Fruit fly (Drosophila melanogaster) whole organism, prepupa: ENCODE measurements around the gene dgt2.

Experiments
- Blimp-1 ChIP-seq: fragments of 200-800 bp; sonication (Bioruptor generic); optimal IDR thresholded peaks from 3 replicates; lab custom pipeline; 2017; ENCODE audit warnings: missing biosample characterization, missing genetic modification characterization, mild to moderate bottlenecking, moderate library complexity, missing genetic modification reagents
- CG10631 ChIP-seq: fragments of 200-800 bp; sonication (Bioruptor generic); optimal IDR thresholded peaks from 2 replicates; lab custom pipeline; 2016; ENCODE audit warnings: missing biosample characterization, missing genetic modification characterization
- CG11294 ChIP-seq: fragments of 200-800 bp; sonication (Bioruptor generic); IDR thresholded peaks from 2 replicates; pipeline ENCODE4 v1.3.6; 2022; ENCODE audit warnings: missing biosample characterization, missing genetic modification characterization
- CG11902 ChIP-seq: fragments of 200-800 bp; sonication (Bioruptor generic); optimal IDR thresholded peaks from 3 replicates; lab custom pipeline; 2016; ENCODE audit warnings: missing biosample characterization, missing genetic modification characterization
- CG1621 ChIP-seq: fragments of 200-800 bp; sonication (Bioruptor generic); optimal IDR thresholded peaks from 3 replicates; lab custom pipeline; 2018; ENCODE audit warnings: missing biosample characterization, mild to moderate bottlenecking, missing genetic modification characterization
- CG16779 ChIP-seq: fragments of 200-800 bp; sonication (Bioruptor generic); optimal IDR thresholded peaks from 3 replicates; lab custom pipeline; 2017; ENCODE audit warnings: missing biosample characterization, mild to moderate bottlenecking, missing genetic modification characterization
- CG3032 ChIP-seq: fragments of 200-800 bp; optimal IDR thresholded peaks from 2 replicates; lab custom pipeline; 2019; ENCODE audit warnings: missing biosample characterization, mild to moderate bottlenecking, missing genetic modification characterization, moderate library complexity
- CG31627 ChIP-seq: fragments of 200-800 bp; sonication (Bioruptor generic); optimal IDR thresholded peaks from 3 replicates; lab custom pipeline; 2016; ENCODE audit warnings: missing biosample characterization, missing genetic modification characterization
- CG34406 ChIP-seq: fragments of 200-800 bp; sonication (Bioruptor generic); optimal IDR thresholded peaks from 3 replicates; lab custom pipeline; 2016; ENCODE audit warnings: missing biosample characterization, missing genetic modification characterization
- CG3919 ChIP-seq: fragments of 200-800 bp; sonication (Bioruptor generic); optimal IDR thresholded peaks from 3 replicates; lab custom pipeline; 2016; ENCODE audit warnings: missing biosample characterization, missing genetic modification characterization
- CG4318 ChIP-seq: fragments of 200-800 bp; sonication (Bioruptor generic); optimal IDR thresholded peaks from 3 replicates; lab custom pipeline; 2017; ENCODE audit warnings: missing biosample characterization, mild to moderate bottlenecking, missing genetic modification characterization
- CG6163 ChIP-seq: fragments of 200-800 bp; sonication (Bioruptor generic); IDR thresholded peaks from 3 replicates; pipeline ENCODE4 v1.3.6; 2022; ENCODE audit warnings: missing biosample characterization, missing genetic modification characterization
- CG6276 ChIP-seq: fragments of 200-800 bp; sonication (Bioruptor generic); optimal IDR thresholded peaks from 2 replicates; lab custom pipeline; 2017; ENCODE audit warnings: missing biosample characterization, mild to moderate bottlenecking, missing genetic modification characterization
- CG6792 ChIP-seq: fragments of 200-800 bp; sonication (Bioruptor generic); optimal IDR thresholded peaks from 3 replicates; lab custom pipeline; 2016; ENCODE audit warnings: missing biosample characterization, missing genetic modification characterization
- CG6808 ChIP-seq: fragments of 200-800 bp; sonication (Bioruptor generic); optimal IDR thresholded peaks from 3 replicates; lab custom pipeline; 2017; ENCODE audit warnings: missing biosample characterization, missing genetic modification characterization, mild to moderate bottlenecking, moderate library complexity, missing genetic modification reagents
- CG6854 ChIP-seq: fragments of 200-800 bp; sonication (Bioruptor generic); optimal IDR thresholded peaks from 2 replicates; lab custom pipeline; 2017; ENCODE audit warnings: missing biosample characterization, mild to moderate bottlenecking, missing genetic modification characterization
- CG7368 ChIP-seq: fragments of 200-800 bp; sonication (Bioruptor generic); optimal IDR thresholded peaks from 3 replicates; lab custom pipeline; 2016; ENCODE audit warnings: missing biosample characterization, missing genetic modification characterization
- CG8119 ChIP-seq: fragments of 200-800 bp; sonication (Bioruptor generic); IDR thresholded peaks from 3 replicates; pipeline ENCODE4 v1.3.6; 2022; ENCODE audit warnings: missing biosample characterization, missing genetic modification characterization
- CG8632 ChIP-seq: fragments of 200-800 bp; sonication (Bioruptor generic); optimal IDR thresholded peaks from 3 replicates; lab custom pipeline; 2016; ENCODE audit warnings: missing biosample characterization, missing genetic modification characterization
- CG9139 ChIP-seq: fragments of 200-800 bp; sonication (Bioruptor generic); optimal IDR thresholded peaks from 3 replicates; lab custom pipeline; 2017; ENCODE audit warnings: missing biosample characterization, mild to moderate bottlenecking, missing genetic modification characterization
- Eip75B ChIP-seq: fragments of 200-800 bp; sonication (Bioruptor generic); optimal IDR thresholded peaks from 3 replicates; lab custom pipeline; 2016; ENCODE audit warnings: missing biosample characterization, missing genetic modification characterization
- Eip78C ChIP-seq: fragments of 200-800 bp; sonication (Bioruptor generic); peaks from one replicate; lab custom pipeline; 2016; ENCODE audit warnings: missing biosample characterization, missing genetic modification characterization
- Eip93F ChIP-seq: fragments of 200-800 bp; sonication (Bioruptor generic); optimal IDR thresholded peaks from 2 replicates; lab custom pipeline; 2016; ENCODE audit warnings: missing biosample characterization, mild to moderate bottlenecking, missing genetic modification characterization
- Ets96B ChIP-seq: fragments of 200-800 bp; optimal IDR thresholded peaks from 2 replicates; lab custom pipeline; 2019; ENCODE audit warnings: missing biosample characterization, mild to moderate bottlenecking, missing genetic modification characterization, moderate library complexity
- Gug ChIP-seq: fragments of 200-800 bp; sonication (Bioruptor generic); IDR thresholded peaks from 2 replicates; pipeline ENCODE4 v1.3.6; 2022; ENCODE audit warnings: missing biosample characterization, missing genetic modification characterization
- Hr38 ChIP-seq: sonication (Bioruptor generic); optimal IDR thresholded peaks from 2 replicates; lab custom pipeline; 2016; ENCODE audit warnings: missing biosample characterization, missing genetic modification characterization
- Hr39 ChIP-seq: fragments of 200-800 bp; sonication (Bioruptor generic); optimal IDR thresholded peaks from 2 replicates; lab custom pipeline; 2016; ENCODE audit warnings: missing biosample characterization, missing genetic modification characterization
- Met ChIP-seq: fragments of 200-800 bp; sonication (Bioruptor generic); optimal IDR thresholded peaks from 3 replicates; lab custom pipeline; 2016; ENCODE audit warnings: missing biosample characterization, missing genetic modification characterization
- OdsH ChIP-seq: fragments of 200-800 bp; sonication (Bioruptor generic); optimal IDR thresholded peaks from 3 replicates; lab custom pipeline; 2016; ENCODE audit warnings: missing biosample characterization, missing genetic modification characterization
- Smox ChIP-seq: fragments of 200-800 bp; sonication (Bioruptor generic); optimal IDR thresholded peaks from 3 replicates; lab custom pipeline; 2016; ENCODE audit warnings: missing biosample characterization, missing genetic modification characterization
- Sox14 ChIP-seq: fragments of 200-800 bp; sonication (Bioruptor generic); optimal IDR thresholded peaks from 3 replicates; lab custom pipeline; 2016; ENCODE audit warnings: missing biosample characterization, missing genetic modification characterization
- Sox15 ChIP-seq: fragments of 200-800 bp; sonication (Bioruptor generic); optimal IDR thresholded peaks from 3 replicates; lab custom pipeline; 2016; ENCODE audit warnings: missing biosample characterization, missing genetic modification characterization
- cyc ChIP-seq: fragments of 200-800 bp; sonication (Bioruptor generic); optimal IDR thresholded peaks from 3 replicates; lab custom pipeline; 2016; ENCODE audit warnings: missing biosample characterization, missing genetic modification characterization
- dac ChIP-seq: fragments of 200-800 bp; sonication (Bioruptor generic); optimal IDR thresholded peaks from 2 replicates; lab custom pipeline; 2017; ENCODE audit warnings: missing biosample characterization, mild to moderate bottlenecking, missing genetic modification characterization
- eg ChIP-seq: fragments of 200-800 bp; sonication (Bioruptor generic); IDR thresholded peaks from 3 replicates; pipeline ENCODE4 v1.3.6; 2022; ENCODE audit warnings: missing biosample characterization, missing genetic modification characterization
- esn ChIP-seq: fragments of 200-800 bp; sonication (Bioruptor generic); optimal IDR thresholded peaks from 2 replicates; lab custom pipeline; 2016; ENCODE audit warnings: missing biosample characterization, mild to moderate bottlenecking, missing genetic modification characterization, moderate library complexity
- fd85E ChIP-seq: fragments of 200-800 bp; sonication (Bioruptor generic); optimal IDR thresholded peaks from 3 replicates; lab custom pipeline; 2016; ENCODE audit warnings: missing biosample characterization, missing genetic modification characterization
- fkh ChIP-seq: fragments of 200-800 bp; sonication (Bioruptor generic); optimal IDR thresholded peaks from 3 replicates; lab custom pipeline; 2017; ENCODE audit warnings: missing biosample characterization, mild to moderate bottlenecking, missing genetic modification characterization, moderate library complexity
- lz ChIP-seq: fragments of 200-800 bp; sonication (Bioruptor generic); optimal IDR thresholded peaks from 3 replicates; lab custom pipeline; 2016; ENCODE audit warnings: missing biosample characterization, missing genetic modification characterization
- net ChIP-seq: fragments of 200-800 bp; sonication (Bioruptor generic); optimal IDR thresholded peaks from 3 replicates; lab custom pipeline; 2016; ENCODE audit warnings: missing biosample characterization, missing genetic modification characterization
- salr ChIP-seq, 2 experiments: fragments of 200-800 bp; sonication (Bioruptor generic); optimal IDR thresholded peaks; 3 replicates each; lab custom pipeline; 2016 to 2018; ENCODE audit warnings: missing biosample characterization in 2 of 2, missing genetic modification characterization in 2 of 2, mild to moderate bottlenecking in 1 of 2
- spab ChIP-seq: fragments of 200-800 bp; sonication (Bioruptor generic); optimal IDR thresholded peaks from 2 replicates; lab custom pipeline; 2017; ENCODE audit warnings: missing biosample characterization, mild to moderate bottlenecking, missing genetic modification characterization, missing genetic modification reagents
- ss ChIP-seq, 2 experiments: fragments of 200-800 bp; sonication (Bioruptor generic); optimal IDR thresholded peaks; 2 replicates in 1 of 2; 3 replicates in 1 of 2; lab custom pipeline; 2017 to 2018; ENCODE audit warnings: mild to moderate bottlenecking in 2 of 2, missing biosample characterization in 2 of 2, missing genetic modification characterization in 2 of 2, moderate library complexity in 1 of 2
- svp ChIP-seq: fragments of 200-800 bp; sonication (Bioruptor generic); peaks from one replicate; lab custom pipeline; 2016; ENCODE audit warnings: missing biosample characterization, missing genetic modification characterization
- vri ChIP-seq: fragments of 200-800 bp; sonication (Bioruptor generic); optimal IDR thresholded peaks from 3 replicates; lab custom pipeline; 2016; ENCODE audit warnings: missing biosample characterization, mild to moderate bottlenecking, missing genetic modification characterization

dgt2 gene

DNA sequence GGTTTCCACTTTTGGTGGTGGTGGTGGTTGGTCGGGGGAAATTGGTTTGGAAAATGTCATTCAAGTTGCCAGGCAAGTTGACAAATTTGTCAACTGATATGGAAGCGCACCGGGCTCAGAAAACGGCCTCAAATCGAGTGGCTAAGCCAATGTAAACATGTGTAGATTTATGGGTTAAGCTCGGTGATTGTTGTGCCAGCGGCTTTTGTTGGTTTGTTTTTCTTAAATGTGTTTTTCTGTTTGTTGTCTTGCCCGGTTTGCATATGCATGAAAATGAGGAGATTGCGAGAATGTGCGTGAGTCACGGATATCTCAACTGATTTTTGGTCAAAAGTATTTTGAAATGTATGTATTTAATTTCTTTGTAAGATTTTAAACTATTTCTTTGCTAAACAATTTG, 28.8 kb upstream of the dgt2 start:
- TF ChIP-seq vri (no peak), fkh (GFP tag; lab: Kevin White, UChicago) (peak; percentile 68), CG34406 (GFP tag; lab: Kevin White, UChicago) (no peak), Gug (GFP tag; lab: Robert Waterston, UW) (no peak), Blimp-1 (GFP tag; lab: Kevin White, UChicago) (no peak)
- TF ChIP-seq, all 60 proteins: peak for 1

DNA sequence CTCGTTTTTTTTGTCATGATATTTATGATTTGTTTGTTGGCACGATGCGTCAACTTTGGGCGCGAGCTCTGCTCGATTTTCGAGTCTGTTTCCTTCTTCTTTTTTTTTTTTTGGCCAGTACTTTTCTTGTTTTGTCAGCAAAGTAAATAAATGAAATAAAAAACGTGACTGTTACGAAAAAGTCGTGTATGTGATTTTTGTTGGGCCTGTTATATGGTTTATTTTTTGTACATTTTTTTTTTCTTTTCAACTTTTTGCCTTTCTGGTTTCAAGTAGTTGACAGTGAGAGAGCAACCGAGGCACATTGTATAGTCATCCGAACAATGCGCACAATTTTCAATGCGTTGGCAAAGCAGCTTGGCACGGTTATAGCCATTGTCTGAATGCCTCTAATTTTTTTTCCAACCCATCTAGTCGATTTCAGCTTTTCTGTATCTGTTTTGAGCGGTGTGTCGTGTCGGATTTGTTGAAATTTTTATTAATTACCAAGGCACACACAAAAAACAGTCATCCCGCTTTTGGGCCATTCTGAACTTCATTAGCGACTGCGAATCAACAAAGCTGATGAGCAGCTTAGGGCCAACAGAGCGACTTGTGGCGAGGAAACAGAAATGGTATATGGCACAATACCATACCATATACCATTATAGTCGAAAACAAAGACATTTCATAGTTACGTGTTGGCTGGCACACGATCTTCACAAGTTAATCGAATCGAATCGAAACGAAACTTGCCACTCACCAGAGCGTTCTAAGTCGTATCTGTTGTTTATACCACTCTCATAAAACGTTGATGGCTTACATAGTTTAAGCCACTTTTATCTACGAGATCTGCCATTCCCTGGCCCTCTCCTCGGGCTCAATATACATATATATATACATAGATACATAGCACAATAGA, 26.1 kb upstream of the dgt2 start:
- TF ChIP-seq Hr38 (GFP tag; lab: Kevin White, UChicago) (no peak), CG34406 (GFP tag; lab: Kevin White, UChicago) (no peak), CG6792 (GFP tag; lab: Kevin White, UChicago) (no peak), dac (GFP tag; lab: Kevin White, UChicago) (no peak), CG6163 (GFP tag; lab: Robert Waterston, UW) (0 out of 3 replicates have a peak, but pooled peaks have one; percentile 40), CG1621 (tag; lab: Kevin White, UChicago) (no peak), cyc (no peak), ss (GFP tag; optimal IDR thresholded peaks at IDR 0.05; lab: Kevin White, UChicago) (no peak), CG3919 (GFP tag; lab: Kevin White, UChicago) (no peak), CG10631 (GFP tag; lab: Kevin White, UChicago) (no peak), CG31627 (no peak), CG11294 (GFP tag; lab: Robert Waterston, UW) (no peak), CG4318 (GFP tag; lab: Kevin White, UChicago) (no peak), CG6854 (no peak), Gug (GFP tag; lab: Robert Waterston, UW) (no peak), Met (GFP tag; lab: Kevin White, UChicago) (no peak), esn (GFP tag; lab: Kevin White, UChicago) (no peak), Blimp-1 (GFP tag; lab: Kevin White, UChicago) (no peak), OdsH (no peak), Eip93F (GFP tag; lab: Kevin White, UChicago) (no peak), CG16779 (tag; lab: Kevin White, UChicago) (no peak), Eip78C (GFP tag; lab: Kevin White, UChicago) (peak; percentile 46), svp (GFP tag; lab: Kevin White, UChicago) (no peak), eg (0 out of 3 replicates have a peak, but pooled peaks have one; percentile 12), salr (GFP tag; optimal IDR thresholded peaks at IDR 0.05; lab: Kevin White, UChicago) (no peak), fd85E (GFP tag; lab: Kevin White, UChicago) (no peak), Sox14 (GFP tag; lab: Kevin White, UChicago) (no peak), Hr39 (GFP tag; lab: Kevin White, UChicago) (no peak), CG6808 (GFP tag; lab: Kevin White, UChicago) (no peak), Sox15 (no peak), lz (no peak), CG9139 (GFP tag; lab: Kevin White, UChicago) (no peak), spab (GFP tag; lab: Kevin White, UChicago) (no peak), CG11902 (GFP tag; lab: Kevin White, UChicago) (no peak), Eip75B (GFP tag; lab: Kevin White, UChicago) (no peak), Smox (GFP tag; lab: Kevin White, UChicago) (no peak), CG6276 (GFP tag; lab: Kevin White, UChicago) (peak; percentile 21), CG7368 (GFP tag; lab: Kevin White, UChicago) (no peak), CG8119 (GFP tag; lab: Robert Waterston, UW) (no peak), net (no peak), Ets96B (no peak), CG8632 (peak; percentile 13), CG3032 (tag; lab: Kevin White, UChicago) (no peak)
